Worm (Caenorhabditis elegans) whole organism, L4/young adult: ENCODE results near the gene idpp-7.

Source experiments
- W03F9.2 ChIP-seq: fragments of 150-350 bp; optimal IDR thresholded peaks from 2 replicates; lab custom pipeline; 2014; ENCODE audit warnings: missing biosample characterization, missing genetic modification characterization
- dao-5 ChIP-seq: sonication (generic microtip); optimal IDR thresholded peaks from 2 replicates; lab custom pipeline; 2016; ENCODE audit warnings: missing genotype, missing genetic modification characterization, moderate library complexity, missing compliant biosample characterization
- him-1 ChIP-seq: sonication (generic microtip); optimal IDR thresholded peaks from 2 replicates; lab custom pipeline; 2016; ENCODE audit warnings: missing genotype, missing genetic modification reagents, missing genetic modification characterization, missing compliant biosample characterization

- TF ChIP-seq him-1 (tag; lab: Kevin White, UChicago) (no peak), W03F9.2 (tag; lab: Kevin White, UChicago) (no peak), dao-5 (tag; lab: Kevin White, UChicago) (no peak)
Observed at ce11 chrIV:12721106-12721505, 1.3 kb downstream of the idpp-7 start, which contains the start of gene T23F6.2.
